Fruit fly (Drosophila melanogaster): ENCODE measurements around the gene CG11504.

The CG11504 gene

DNA sequence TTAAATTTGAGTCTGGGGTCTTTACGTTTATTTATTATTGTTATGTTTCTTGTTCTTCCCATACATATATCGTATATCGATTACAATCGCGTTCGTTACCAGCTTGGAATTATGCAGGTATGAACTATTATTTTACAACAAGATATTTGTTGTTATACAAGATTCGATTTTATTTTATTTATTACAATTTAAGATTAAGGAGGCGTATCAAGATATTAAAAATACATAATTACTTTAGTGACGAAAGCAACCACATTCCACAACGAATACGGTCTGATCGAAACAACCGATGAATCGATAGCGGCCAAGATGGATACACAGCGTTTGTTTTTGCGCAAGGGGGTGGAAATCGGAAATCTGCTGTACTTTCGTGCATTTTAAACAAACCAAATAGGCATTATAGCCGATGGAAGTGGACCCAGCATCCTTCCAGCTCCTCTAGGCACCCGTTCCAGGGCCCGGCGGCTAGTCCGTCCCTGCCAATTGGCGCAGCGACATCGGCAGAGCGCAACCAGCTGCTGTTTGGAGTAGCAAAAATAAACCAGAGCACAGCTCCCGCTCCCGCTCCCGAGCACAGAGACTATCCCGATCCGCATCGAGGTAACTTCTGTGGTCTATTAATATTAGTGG, at the start of gene CG11504, which contains the start of gene CG15525:
TSS of gene CG11504 (plus strand) at position 294 of the 630 bp plus-strand sequence.
TSS of gene CG15525 (minus strand) at position 70 of the 630 bp plus-strand sequence.
- TF ChIP-seq noc (tag; optimal IDR thresholded peaks at IDR 0.05) = no peak

dm6 chr3R:29959329-29959728, 38.4 kb upstream of the CG11504 start:
- no peak for TF ChIP-seq noc (tag; optimal IDR thresholded peaks at IDR 0.05)

- TF ChIP-seq noc (tag; optimal IDR thresholded peaks at IDR 0.05) = no peak
Measured at dm6 chr3R:29963102-29963501, 34.6 kb upstream of the CG11504 start.

DNA sequence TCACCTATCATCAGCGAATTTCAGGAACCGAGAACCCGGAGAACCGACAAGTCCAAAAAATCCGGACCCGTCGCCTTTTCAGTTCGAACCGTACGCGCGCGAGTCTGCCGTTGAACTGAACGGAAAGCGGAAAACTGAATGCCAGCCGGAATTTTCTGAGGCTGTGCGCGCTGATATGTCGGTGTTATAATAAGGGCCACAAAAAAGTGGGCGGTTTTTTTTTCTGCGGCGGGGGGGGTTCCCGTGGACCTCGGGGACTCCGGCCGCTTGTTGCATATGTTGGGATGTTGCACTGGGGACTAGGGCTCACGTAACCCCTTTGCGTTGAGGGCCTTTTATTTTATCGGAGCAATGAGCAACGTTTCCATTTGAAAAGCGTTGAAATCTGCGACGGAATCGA, 28.4 kb upstream of the CG11504 start, which contains the start of gene TkR99D:
TSS of gene TkR99D (minus strand) at position 101 of the 400 bp plus-strand sequence.
- no peak for TF ChIP-seq noc (tag; optimal IDR thresholded peaks at IDR 0.05)

DNA sequence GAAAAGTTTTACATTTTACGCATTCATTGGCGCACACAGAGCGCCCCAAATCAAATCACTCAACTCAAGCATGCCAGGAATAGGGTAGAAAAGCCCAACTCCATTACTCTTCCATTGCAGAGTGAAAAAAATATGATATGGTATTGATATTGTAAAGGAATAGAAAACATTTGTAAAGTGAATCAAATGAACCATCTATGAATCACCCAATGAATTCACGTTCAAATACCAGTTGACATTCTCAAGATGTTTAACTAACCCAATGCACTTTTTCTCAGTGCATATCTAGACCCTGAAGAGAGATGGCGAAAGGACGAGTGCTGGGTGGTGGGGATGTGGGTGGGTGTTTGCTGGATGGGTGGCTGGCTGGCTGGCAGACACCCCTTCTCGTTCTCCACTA, 19.1 kb upstream of the CG11504 start:
- TF ChIP-seq noc (tag; optimal IDR thresholded peaks at IDR 0.05) = no peak

dm6 chr3R:29981479-29981878, 16.2 kb upstream of the CG11504 start:
- no peak for TF ChIP-seq noc (tag; optimal IDR thresholded peaks at IDR 0.05)

dm6 chr3R:29982027-29982426, 15.7 kb upstream of the CG11504 start:
- no peak for TF ChIP-seq noc (tag; optimal IDR thresholded peaks at IDR 0.05)

dm6 chr3R:29983073-29983544, 14.6 kb upstream of the CG11504 start, which contains the start of gene CG7896:
TSS of gene CG7896 (plus strand) at chr3R:29983426.
- TF ChIP-seq noc (tag; optimal IDR thresholded peaks at IDR 0.05) = peak; percentile 75

DNA sequence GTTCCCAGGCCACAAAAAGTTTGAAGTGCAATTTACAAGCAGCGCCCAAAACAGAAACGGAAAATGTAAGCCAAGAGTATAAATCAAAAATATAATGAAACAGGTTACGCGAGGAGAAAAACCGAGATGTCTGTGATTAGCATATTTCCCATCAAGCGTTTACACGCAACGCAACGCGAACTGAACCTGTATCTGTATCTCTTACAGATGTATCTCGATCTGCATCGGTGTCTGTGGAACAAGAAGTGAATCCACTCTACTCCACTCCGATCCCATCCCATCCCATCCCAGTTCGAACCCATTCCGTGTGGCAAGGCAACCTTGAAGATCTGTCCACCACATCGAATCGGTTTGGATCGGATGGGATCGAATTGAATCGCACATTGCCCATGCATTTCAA, 13.8 kb upstream of the CG11504 start:
- TF ChIP-seq noc (tag; optimal IDR thresholded peaks at IDR 0.05) = no peak

DNA sequence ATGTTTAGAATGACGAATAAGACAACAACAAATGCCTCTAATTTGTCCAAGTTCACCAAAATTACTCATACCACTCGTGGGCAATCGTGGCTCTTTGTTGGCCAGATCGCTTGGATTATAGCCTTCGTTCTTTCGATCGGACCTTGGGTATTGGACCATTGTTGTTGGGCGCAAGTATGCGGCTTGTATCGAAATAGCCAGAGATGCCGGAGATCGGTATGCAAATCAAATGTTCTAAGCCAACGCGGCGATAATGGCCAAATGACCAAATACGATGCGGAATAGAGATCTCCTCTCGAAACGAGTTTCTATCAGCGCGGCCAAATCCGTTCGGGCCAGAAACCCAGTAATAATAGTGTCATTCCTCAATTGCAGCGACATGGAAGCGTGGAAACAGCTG, 12.5 kb upstream of the CG11504 start:
- no peak for TF ChIP-seq noc (tag; optimal IDR thresholded peaks at IDR 0.05)

- TF ChIP-seq noc (tag; optimal IDR thresholded peaks at IDR 0.05) = no peak
Measured at dm6 chr3R:29990681-29991080, 7.0 kb upstream of the CG11504 start.

DNA sequence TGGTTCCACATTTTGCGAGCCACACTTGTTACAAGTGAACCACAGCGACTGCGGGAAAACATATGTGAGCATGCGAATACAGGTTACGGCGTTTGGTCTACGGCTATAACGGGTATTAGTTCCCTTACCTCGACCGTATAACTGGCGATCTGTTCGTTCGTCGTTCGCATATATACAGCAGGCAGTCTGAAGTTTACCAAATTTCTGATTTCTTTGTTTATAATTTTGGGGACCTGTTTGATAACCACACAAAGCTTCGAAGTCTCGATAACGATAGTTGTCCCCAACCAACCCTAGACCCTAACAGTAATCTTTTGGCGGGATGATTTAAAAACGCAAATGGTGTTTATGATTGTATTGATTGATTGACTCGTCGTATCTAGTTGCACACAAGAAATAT, 4.6 kb upstream of the CG11504 start, which contains the start of gene Acph-1:
TSS of gene Acph-1 (minus strand) at position 278 of the 400 bp plus-strand sequence.
- TF ChIP-seq noc (tag; optimal IDR thresholded peaks at IDR 0.05) = no peak

dm6 chr3R:29995035-29995434, 2.7 kb upstream of the CG11504 start, which contains the start of the genes CG7903 and Sas-6:
TSS of gene CG7903 (minus strand) at chr3R:29995231.
TSS of gene Sas-6 (plus strand) at chr3R:29995357.
- no peak for TF ChIP-seq noc (tag; optimal IDR thresholded peaks at IDR 0.05)

dm6 chr3R:29999495-29999894, 1.8 kb downstream of the CG11504 start, which contains the start of gene CG34298:
TSS of gene CG34298 (plus strand) at chr3R:29999795.
- TF ChIP-seq noc (tag; optimal IDR thresholded peaks at IDR 0.05) = no peak

- no peak for TF ChIP-seq noc (tag; optimal IDR thresholded peaks at IDR 0.05)
Measured at dm6 chr3R:30000286-30000685, 2.6 kb downstream of the CG11504 start, which contains the start of gene Tace. TSS of gene Tace (plus strand) at chr3R:30000530.

DNA sequence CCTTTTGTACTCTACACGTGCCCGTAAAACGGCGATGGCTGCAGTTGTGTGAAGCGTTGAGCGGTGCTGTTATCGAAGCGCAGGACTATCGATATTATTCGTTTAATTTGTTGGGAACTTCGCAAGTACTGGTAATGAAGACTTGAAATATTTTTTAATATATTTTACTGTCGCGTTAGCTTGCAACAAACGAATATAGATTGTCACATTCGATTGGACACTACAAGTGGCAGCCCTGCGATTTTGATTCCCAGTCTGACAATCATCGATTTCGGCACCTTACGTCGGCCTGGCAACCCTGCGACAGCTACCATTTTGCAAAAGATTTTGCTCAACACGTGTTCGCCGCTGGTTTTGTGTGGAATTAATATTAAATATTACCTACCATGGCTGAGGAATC, 6.9 kb downstream of the CG11504 start, which contains the start of the genes Nlp and Nph:
TSS of gene Nlp (plus strand) at position 138 of the 400 bp plus-strand sequence.
TSS of gene Nph (minus strand) at position 214 of the 400 bp plus-strand sequence.
- peak; percentile 34 for TF ChIP-seq noc (tag; optimal IDR thresholded peaks at IDR 0.05)
